Fruit fly (Drosophila melanogaster) whole organism, embryonic: ENCODE results near the gene Drsl1.
A peak's percentile ranks its signal among the peaks of the same experiment; 100 is the strongest.

Experiments
- ATbp ChIP-seq: fragments of 200-800 bp; sonication (Bioruptor generic); optimal IDR thresholded peaks from 2 replicates; lab custom pipeline; 2017; ENCODE audit warnings: missing biosample characterization, mild to moderate bottlenecking, missing genetic modification characterization, missing genetic modification reagents
- Asciz ChIP-seq: fragments of 200-800 bp; sonication (Bioruptor generic); optimal IDR thresholded peaks from 2 replicates; lab custom pipeline; 2017; ENCODE audit warnings: missing biosample characterization, mild to moderate bottlenecking, missing genetic modification characterization, missing genetic modification reagents
- C15 ChIP-seq: fragments of 200-800 bp; sonication (Bioruptor generic); IDR thresholded peaks from 3 replicates; pipeline ENCODE4 v1.3.6; 2022; ENCODE audit warnings: missing biosample characterization, missing genetic modification characterization
- CG10267 ChIP-seq: fragments of 200-800 bp; sonication (Bioruptor generic); optimal IDR thresholded peaks from 2 replicates; lab custom pipeline; 2018; ENCODE audit warnings: missing biosample characterization, mild to moderate bottlenecking, missing genetic modification characterization, moderate library complexity
- CG11696 ChIP-seq: fragments of 200-800 bp; sonication (Bioruptor generic); IDR thresholded peaks from 2 replicates; pipeline ENCODE4 v1.3.6; 2022; ENCODE audit warnings: missing biosample characterization, missing genetic modification characterization
- CG13296 ChIP-seq: fragments of 200-800 bp; sonication (Bioruptor generic); optimal IDR thresholded peaks from 3 replicates; lab custom pipeline; 2018; ENCODE audit warnings: missing biosample characterization, mild to moderate bottlenecking, missing genetic modification characterization
- CG15479 ChIP-seq: fragments of 200-800 bp; sonication (Bioruptor generic); optimal IDR thresholded peaks from 3 replicates; lab custom pipeline; 2019; ENCODE audit warnings: missing biosample characterization, mild to moderate bottlenecking, missing genetic modification characterization, moderate library complexity
- CG15696 ChIP-seq: fragments of 200-800 bp; sonication (Bioruptor generic); optimal IDR thresholded peaks from 2 replicates; lab custom pipeline; 2019; ENCODE audit warnings: missing biosample characterization, mild to moderate bottlenecking, missing genetic modification characterization, moderate library complexity
- CG16779 ChIP-seq: fragments of 200-800 bp; sonication (Bioruptor generic); IDR thresholded peaks from 2 replicates; pipeline ENCODE4 v1.3.6; 2022; ENCODE audit warnings: missing biosample characterization, missing genetic modification characterization
- CG16863 ChIP-seq: fragments of 200-800 bp; sonication (Bioruptor generic); optimal IDR thresholded peaks from 3 replicates; lab custom pipeline; 2016; ENCODE audit warnings: missing biosample characterization, missing genetic modification characterization
- CG17568 ChIP-seq: fragments of 200-800 bp; sonication (Bioruptor generic); optimal IDR thresholded peaks from 2 replicates; lab custom pipeline; 2018; ENCODE audit warnings: missing biosample characterization, mild to moderate bottlenecking, missing genetic modification characterization, moderate library complexity
- CG2712 ChIP-seq: fragments of 200-800 bp; optimal IDR thresholded peaks from 3 replicates; lab custom pipeline; 2019; ENCODE audit warnings: missing biosample characterization, mild to moderate bottlenecking, missing genetic modification characterization, moderate library complexity
- CG4404 ChIP-seq: fragments of 200-800 bp; sonication (Bioruptor generic); IDR thresholded peaks from 2 replicates; pipeline ENCODE4 v1.3.6; 2022; ENCODE audit warnings: missing biosample characterization, missing genetic modification characterization
- CG4730 ChIP-seq: fragments of 200-800 bp; sonication (Bioruptor generic); IDR thresholded peaks from 2 replicates; pipeline ENCODE4 v1.3.6; 2022; ENCODE audit warnings: missing biosample characterization, missing genetic modification characterization
- CG6272 ChIP-seq: fragments of 200-800 bp; sonication (Bioruptor generic); IDR thresholded peaks from 2 replicates; pipeline ENCODE4 v1.3.6; 2022; ENCODE audit warnings: missing biosample characterization, missing genetic modification characterization
- CG6765 ChIP-seq: fragments of 200-800 bp; sonication (Bioruptor generic); optimal IDR thresholded peaks from 3 replicates; lab custom pipeline; 2017; ENCODE audit warnings: missing biosample characterization, mild to moderate bottlenecking, missing genetic modification characterization
- CG6813 ChIP-seq: fragments of 200-800 bp; sonication (Bioruptor generic); optimal IDR thresholded peaks from 2 replicates; lab custom pipeline; 2017; ENCODE audit warnings: missing biosample characterization, missing genetic modification characterization, mild to moderate bottlenecking, moderate library complexity, missing genetic modification reagents
- CG8478 ChIP-seq: fragments of >200 bp; optimal IDR thresholded peaks from 2 replicates; lab custom pipeline; 2018
- CG9215 ChIP-seq: fragments of 200-800 bp; sonication (Bioruptor generic); IDR thresholded peaks from 2 replicates; pipeline ENCODE4 v1.3.6; 2022; ENCODE audit warnings: missing biosample characterization, missing genetic modification characterization
- CG9876 ChIP-seq: fragments of 200-800 bp; sonication (Bioruptor generic); optimal IDR thresholded peaks from 2 replicates; lab custom pipeline; 2016; ENCODE audit warnings: missing biosample characterization, missing genetic modification characterization
- Dek ChIP-seq: fragments of 200-800 bp; sonication (Bioruptor generic); optimal IDR thresholded peaks from 3 replicates; lab custom pipeline; 2019; ENCODE audit warnings: missing biosample characterization, mild to moderate bottlenecking, missing genetic modification characterization, moderate library complexity
- Dll ChIP-seq: fragments of 200-800 bp; sonication (Bioruptor generic); IDR thresholded peaks from 4 replicates; pipeline ENCODE4 v1.3.6; 2022; ENCODE audit warnings: missing biosample characterization, missing genetic modification characterization; ENCODE audit not compliant: partially characterized antibody
- Dp ChIP-seq: fragments of 200-800 bp; sonication (Bioruptor generic); optimal IDR thresholded peaks from 2 replicates; lab custom pipeline; 2018; ENCODE audit warnings: missing biosample characterization, mild to moderate bottlenecking, missing genetic modification characterization, moderate library complexity
- HHEX ChIP-seq: fragments of 200-800 bp; sonication (Bioruptor generic); optimal IDR thresholded peaks from 3 replicates; lab custom pipeline; 2017; ENCODE audit warnings: missing biosample characterization, mild to moderate bottlenecking, missing genetic modification characterization, missing genetic modification reagents
- Hmr ChIP-seq: fragments of 200-800 bp; sonication (Bioruptor generic); optimal IDR thresholded peaks from 3 replicates; lab custom pipeline; 2017; ENCODE audit warnings: mild to moderate bottlenecking, missing biosample characterization, missing genetic modification reagents, missing genetic modification characterization
- Hr3 ChIP-seq: fragments of 200-800 bp; sonication (Bioruptor generic); optimal IDR thresholded peaks from 3 replicates; lab custom pipeline; 2016; ENCODE audit warnings: missing biosample characterization, missing genetic modification characterization
- Lhr ChIP-seq: fragments of 200-800 bp; sonication (Bioruptor generic); optimal IDR thresholded peaks from 3 replicates; lab custom pipeline; 2017; ENCODE audit warnings: mild to moderate bottlenecking, missing biosample characterization, missing genetic modification reagents, missing genetic modification characterization
- NC2α ChIP-seq: fragments of 200-800 bp; sonication (Bioruptor generic); optimal IDR thresholded peaks from 2 replicates; lab custom pipeline; 2016; ENCODE audit warnings: missing biosample characterization, missing genetic modification characterization
- Oaz ChIP-seq: fragments of 200-800 bp; sonication (Bioruptor generic); IDR thresholded peaks from 2 replicates; pipeline ENCODE4 v1.3.6; 2022; ENCODE audit warnings: missing biosample characterization, missing genetic modification characterization
- PHDP ChIP-seq: fragments of 200-800 bp; sonication (Bioruptor generic); optimal IDR thresholded peaks from 3 replicates; lab custom pipeline; 2018; ENCODE audit warnings: missing biosample characterization, mild to moderate bottlenecking, missing genetic modification characterization, moderate library complexity
- Pdp1 ChIP-seq, 2 experiments: fragments of 200-800 bp; sonication (Bioruptor generic); optimal IDR thresholded peaks; 3 replicates each; lab custom pipeline; 2016; ENCODE audit warnings: missing biosample characterization in 2 of 2, missing genetic modification characterization in 2 of 2, mild to moderate bottlenecking in 1 of 2, moderate library complexity in 1 of 2
- Rfx ChIP-seq: fragments of 200-800 bp; sonication (Bioruptor generic); IDR thresholded peaks from 2 replicates; pipeline ENCODE4 v1.3.6; 2022; ENCODE audit warnings: missing biosample characterization, missing genetic modification characterization
- Sry-δ ChIP-seq: fragments of 200-800 bp; sonication (Bioruptor generic); optimal IDR thresholded peaks from 2 replicates; lab custom pipeline; 2016; ENCODE audit warnings: missing biosample characterization, missing genetic modification characterization
- ab ChIP-seq: fragments of 200-800 bp; sonication (Bioruptor generic); optimal IDR thresholded peaks from 2 replicates; lab custom pipeline; 2016; ENCODE audit warnings: missing biosample characterization, missing genetic modification characterization
- ara ChIP-seq: fragments of 200-800 bp; sonication (Bioruptor generic); IDR thresholded peaks from 2 replicates; pipeline ENCODE4 v1.3.6; 2022; ENCODE audit warnings: missing biosample characterization, missing genetic modification characterization
- bowl ChIP-seq: fragments of 200-800 bp; sonication (Bioruptor generic); IDR thresholded peaks from 2 replicates; pipeline ENCODE4 v1.3.6; 2022; ENCODE audit warnings: missing biosample characterization, missing genetic modification characterization
- chn ChIP-seq: fragments of 200-800 bp; sonication (Bioruptor generic); optimal IDR thresholded peaks from 2 replicates; lab custom pipeline; 2016; ENCODE audit warnings: missing biosample characterization, missing genetic modification characterization
- ci ChIP-seq: fragments of 200-800 bp; sonication (Bioruptor generic); IDR thresholded peaks from 3 replicates; pipeline ENCODE4 v1.3.6; 2022; ENCODE audit warnings: missing biosample characterization, missing genetic modification characterization
- crp ChIP-seq, 2 experiments: fragments of 200-800 bp; sonication (Bioruptor generic); optimal IDR thresholded peaks; 2 replicates in 1 of 2; 3 replicates in 1 of 2; lab custom pipeline; 2017; ENCODE audit warnings: missing biosample characterization in 2 of 2, missing genetic modification characterization in 2 of 2, mild to moderate bottlenecking in 1 of 2, moderate library complexity in 1 of 2
- exex ChIP-seq: fragments of 200-800 bp; sonication (Bioruptor generic); optimal IDR thresholded peaks from 4 replicates; lab custom pipeline; 2018; ENCODE audit warnings: missing biosample characterization, mild to moderate bottlenecking, missing genetic modification characterization, moderate library complexity
- grau ChIP-seq: fragments of 200-800 bp; optimal IDR thresholded peaks from 3 replicates; lab custom pipeline; 2019; ENCODE audit warnings: missing biosample characterization, mild to moderate bottlenecking, missing genetic modification characterization, moderate library complexity
- inv ChIP-seq: fragments of 200-800 bp; sonication (Bioruptor generic); IDR thresholded peaks from 2 replicates; pipeline ENCODE4 v1.3.6; 2022; ENCODE audit warnings: missing biosample characterization, missing genetic modification characterization; ENCODE audit not compliant: partially characterized antibody
- lola ChIP-seq, 3 experiments: fragments of >200 bp in 2 of 3; fragments of 200-800 bp in 1 of 3; sonication (Bioruptor generic) in 1 of 3; optimal IDR thresholded peaks; 2 replicates each; lab custom pipeline; 2017 to 2019; ENCODE audit warnings: missing biosample characterization in 3 of 3, missing genetic modification characterization in 3 of 3, mild to moderate bottlenecking in 1 of 3, moderate library complexity in 1 of 3
- mld ChIP-seq: fragments of 200-800 bp; sonication (Bioruptor generic); IDR thresholded peaks from 3 replicates; pipeline ENCODE4 v1.3.6; 2022; ENCODE audit warnings: missing biosample characterization, missing genetic modification characterization; ENCODE audit not compliant: partially characterized antibody
- phol ChIP-seq: fragments of 200-800 bp; sonication (Bioruptor generic); optimal IDR thresholded peaks from 3 replicates; lab custom pipeline; 2018; ENCODE audit warnings: missing biosample characterization, mild to moderate bottlenecking, missing genetic modification characterization, moderate library complexity
- sc ChIP-seq, 3 experiments: fragments of >200 bp in 2 of 3; fragments of 200-800 bp in 1 of 3; sonication (Bioruptor generic) in 1 of 3; optimal IDR thresholded peaks; 2 replicates in 2 of 3; 3 replicates in 1 of 3; lab custom pipeline; 2017; ENCODE audit warnings: mild to moderate bottlenecking in 1 of 3, missing biosample characterization in 1 of 3, missing genetic modification characterization in 1 of 3, missing genetic modification reagents in 1 of 3
- sd ChIP-seq: fragments of 200-800 bp; sonication (Bioruptor generic); optimal IDR thresholded peaks from 3 replicates; lab custom pipeline; 2018; ENCODE audit warnings: missing biosample characterization, mild to moderate bottlenecking, missing genetic modification characterization, moderate library complexity
- sug ChIP-seq: fragments of 200-800 bp; optimal IDR thresholded peaks from 2 replicates; lab custom pipeline; 2019; ENCODE audit warnings: missing biosample characterization, mild to moderate bottlenecking, missing genetic modification characterization, moderate library complexity
- usp ChIP-seq: fragments of >200 bp; optimal IDR thresholded peaks from 2 replicates; lab custom pipeline; 2017; ENCODE audit warnings: missing biosample characterization, missing genetic modification characterization
- zfh2 ChIP-seq: fragments of 200-800 bp; sonication (Bioruptor generic); optimal IDR thresholded peaks from 2 replicates; lab custom pipeline; 2016; ENCODE audit warnings: missing biosample characterization, missing genetic modification characterization

Gene Drsl1

dm6 chr3L:3306515-3306914 is 29.1 kb downstream of the Drsl1 start (continued):
- no peak for TF ChIP-seq CG9876
- no peak for TF ChIP-seq CG10267 (tag; lab: Kevin White, UChicago)
- no peak for TF ChIP-seq C15 (GFP tag; lab: Robert Waterston, UW)
- no peak for TF ChIP-seq CG4404 (GFP tag; lab: Robert Waterston, UW)
- no peak for TF ChIP-seq CG17568 (GFP tag; lab: Kevin White, UChicago)
- no peak for TF ChIP-seq grau (tag; lab: Kevin White, UChicago)
- peak; percentile 7 for TF ChIP-seq HHEX (GFP tag; lab: Kevin White, UChicago)
- no peak for TF ChIP-seq ATbp (GFP tag; lab: Kevin White, UChicago)
- TF ChIP-seq Dll (GFP tag; lab: Robert Waterston, UW): no peak
- TF ChIP-seq CG6765 (GFP tag; lab: Kevin White, UChicago): no peak
- no peak for TF ChIP-seq Sry-δ
- peak; percentile 1 for TF ChIP-seq CG6813 (GFP tag; lab: Kevin White, UChicago)
- no peak for TF ChIP-seq Hmr (GFP tag; lab: Kevin White, UChicago)
- TF ChIP-seq sc (optimal IDR thresholded peaks at IDR 0.05; lab: Kevin White, UChicago): no peak
- TF ChIP-seq sc (GFP tag; optimal IDR thresholded peaks at IDR 0.05; lab: Kevin White, UChicago): no peak
- TF ChIP-seq Oaz: no peak
- no peak for TF ChIP-seq crp (GFP tag; optimal IDR thresholded peaks at IDR 0.05; lab: Kevin White, UChicago)
- no peak for TF ChIP-seq NC2α (GFP tag; lab: Kevin White, UChicago)
- no peak for TF ChIP-seq CG9215
- no peak for TF ChIP-seq Lhr
- peak; percentile 55 for TF ChIP-seq sug (tag; lab: Kevin White, UChicago)
- TF ChIP-seq inv: no peak
- TF ChIP-seq Dp: no peak
- TF ChIP-seq CG8478 (lab: Kevin White, UChicago): no peak
- no peak for TF ChIP-seq CG15696
- TF ChIP-seq lola (GFP tag; optimal IDR thresholded peaks at IDR 0.05; lab: Kevin White, UChicago): no peak
- TF ChIP-seq CG13296 (GFP tag; lab: Kevin White, UChicago): peak; percentile 47
- TF ChIP-seq sd (tag; lab: Kevin White, UChicago): peak; percentile 66
- no peak for TF ChIP-seq ab
- TF ChIP-seq chn (GFP tag; lab: Kevin White, UChicago): no peak
- TF ChIP-seq CG2712 (tag; lab: Kevin White, UChicago): no peak
- TF ChIP-seq bowl (GFP tag; lab: Robert Waterston, UW): no peak
- TF ChIP-seq PHDP (tag; lab: Kevin White, UChicago): peak; percentile 11
- no peak for TF ChIP-seq usp (GFP tag; lab: Kevin White, UChicago)
- no peak for TF ChIP-seq Hr3 (GFP tag; lab: Kevin White, UChicago)
- peak; percentile 17 for TF ChIP-seq CG15479 (GFP tag; lab: Kevin White, UChicago)
- TF ChIP-seq CG11696 (GFP tag; lab: Robert Waterston, UW): no peak
- TF ChIP-seq CG16863 (GFP tag; lab: Kevin White, UChicago): no peak
- no peak for TF ChIP-seq ara (GFP tag; lab: Robert Waterston, UW)
- peak; percentile 7 for TF ChIP-seq Asciz (GFP tag; lab: Kevin White, UChicago)
- TF ChIP-seq mld: no peak
- no peak for TF ChIP-seq CG16779 (GFP tag; lab: Robert Waterston, UW)
- TF ChIP-seq Dek: no peak
- TF ChIP-seq CG4730 (GFP tag; lab: Robert Waterston, UW): no peak
- no peak for TF ChIP-seq zfh2
- peak in 1 of 2 experiments; percentile 15 for TF ChIP-seq Pdp1 (GFP tag; optimal IDR thresholded peaks at IDR 0.05; lab: Kevin White, UChicago)
- no peak for TF ChIP-seq ci (GFP tag; lab: Robert Waterston, UW)
- no peak for TF ChIP-seq Rfx
- TF ChIP-seq phol (tag; lab: Kevin White, UChicago): no peak
- no peak for TF ChIP-seq CG6272 (GFP tag; lab: Robert Waterston, UW)
- TF ChIP-seq exex: peak; percentile 100
